Worm (Caenorhabditis elegans): ENCODE measurements around the gene clec-247.

ce11 chrV:18265514-18265913 is 17.2 kb upstream of the clec-247 start:
- TF ChIP-seq mls-2 (tag; optimal IDR thresholded peaks at IDR 0.05) (no peak), nhr-2 (tag; optimal IDR thresholded peaks at IDR 0.05) (no peak), mep-1 (tag; optimal IDR thresholded peaks at IDR 0.05) (no peak), ztf-11 (tag; optimal IDR thresholded peaks at IDR 0.05) (no peak), unc-62 (GFP tag; optimal IDR thresholded peaks at IDR 0.05) (no peak)

Data from whole organism, mixed stage, embryonic.